Fruit fly (Drosophila melanogaster) Kc167 (cell line): ENCODE data around the gene CG9101.

ENCODE experiments used
- Myc ChIP-seq: fragments of >200 bp; optimal IDR thresholded peaks from 2 replicates; lab custom pipeline; 2017; ENCODE audit warnings: missing external identifiers
- Sin3A ChIP-seq: fragments of >200 bp; optimal IDR thresholded peaks from 2 replicates; lab custom pipeline; 2018; ENCODE audit warnings: missing external identifiers
- h ChIP-seq: fragments of >200 bp; optimal IDR thresholded peaks from 3 replicates; lab custom pipeline; 2018; ENCODE audit warnings: missing external identifiers
- insv ChIP-seq: fragments of >200 bp; optimal IDR thresholded peaks from 3 replicates; lab custom pipeline; 2018; ENCODE audit warnings: missing external identifiers
- psq ChIP-seq: fragments of >200 bp; optimal IDR thresholded peaks from 2 replicates; lab custom pipeline; 2017; ENCODE audit warnings: missing external identifiers
- ttk ChIP-seq: sonication (Bioruptor generic); optimal IDR thresholded peaks from 2 replicates; lab custom pipeline; 2017; ENCODE audit warnings: missing external identifiers

CG9101 gene

dm6 chrX:15229775-15230174 lies at the start of gene CG9101:
TSS of gene CG9101 (minus strand) at chrX:15229875.
- TF ChIP-seq Myc (lab: Kevin White, UChicago) (no peak), ttk (lab: Kevin White, UChicago) (no peak), Sin3A (lab: Kevin White, UChicago) (no peak), h (no peak), insv (lab: Kevin White, UChicago) (no peak), psq (lab: Kevin White, UChicago) (no peak)

DNA sequence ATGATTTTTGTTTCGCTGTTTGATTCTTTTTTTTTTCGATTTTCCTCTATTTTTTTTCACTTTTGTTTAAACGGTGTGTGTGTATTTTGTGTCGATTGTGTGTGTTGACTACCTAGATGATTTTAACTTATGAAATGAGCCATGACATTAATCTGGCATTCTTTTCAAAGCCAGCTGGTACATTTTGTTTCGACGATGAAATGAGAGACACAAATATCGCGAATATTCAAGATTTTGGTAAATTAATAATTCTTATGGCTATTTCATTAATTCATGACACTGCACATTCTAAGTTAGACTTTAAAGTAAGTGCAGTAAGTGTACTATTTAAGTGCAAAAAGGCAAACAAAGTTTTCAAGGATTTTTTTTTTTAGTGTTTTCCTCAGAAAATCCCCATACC lies 42.6 kb upstream of the CG9101 start, which contains the start of gene CG9106:
TSS of gene CG9106 (minus strand) at position 101 of the 400 bp plus-strand sequence.
- no peak for TF ChIP-seq ttk (lab: Kevin White, UChicago)

DNA sequence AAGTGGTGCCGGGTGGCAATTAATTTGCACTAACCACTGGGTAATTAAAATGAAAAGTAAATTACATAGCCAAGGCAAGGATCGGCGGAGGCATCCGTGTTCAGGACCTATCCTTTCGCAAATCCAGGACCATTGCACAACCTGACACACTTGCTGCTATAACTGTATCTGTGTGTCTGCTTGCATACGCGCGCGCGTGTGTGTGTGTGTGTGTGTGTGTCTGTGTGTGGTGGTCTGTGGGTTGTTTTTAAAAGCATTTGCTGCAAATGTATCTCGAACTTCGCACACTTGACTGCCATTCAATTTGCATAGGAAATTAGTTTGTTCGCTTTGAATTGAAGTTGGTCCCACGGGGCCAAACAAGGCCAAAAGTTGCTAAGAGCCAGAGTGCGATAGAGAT lies 29.6 kb upstream of the CG9101 start:
- no peak for TF ChIP-seq insv (lab: Kevin White, UChicago)
- no peak for TF ChIP-seq ttk (lab: Kevin White, UChicago)
- TF ChIP-seq Myc (lab: Kevin White, UChicago): no peak
- TF ChIP-seq psq (lab: Kevin White, UChicago): no peak

DNA sequence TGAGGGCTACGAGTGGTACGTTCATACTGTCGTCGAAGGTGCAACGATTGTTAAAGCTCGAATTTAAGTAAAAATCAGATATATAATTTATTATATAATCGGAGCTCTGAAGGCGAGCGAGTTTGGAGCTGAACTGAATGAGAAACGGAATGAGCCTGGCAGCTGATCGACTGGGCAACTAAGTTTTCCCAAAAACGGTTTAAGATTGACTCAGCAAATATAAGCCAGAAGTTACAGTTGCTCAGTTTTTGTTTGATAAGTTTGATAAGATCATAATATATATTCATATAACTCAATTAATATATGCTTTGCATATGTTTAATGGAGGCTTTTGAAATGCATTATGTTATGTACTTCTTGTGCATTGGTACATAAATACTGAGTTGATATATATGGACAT lies 15.1 kb upstream of the CG9101 start, which contains the start of gene PPYR1:
TSS of gene PPYR1 (minus strand) at position 101 of the 400 bp plus-strand sequence.
- TF ChIP-seq Sin3A (lab: Kevin White, UChicago) (no peak), Myc (lab: Kevin White, UChicago) (no peak), ttk (lab: Kevin White, UChicago) (no peak), psq (lab: Kevin White, UChicago) (no peak), insv (lab: Kevin White, UChicago) (no peak), h (no peak)

- TF ChIP-seq insv (lab: Kevin White, UChicago) (no peak), psq (lab: Kevin White, UChicago) (no peak), ttk (lab: Kevin White, UChicago) (no peak), Sin3A (lab: Kevin White, UChicago) (no peak), h (no peak), Myc (lab: Kevin White, UChicago) (no peak)
Observed at dm6 chrX:15235252-15235651, 5.6 kb upstream of the CG9101 start.

DNA sequence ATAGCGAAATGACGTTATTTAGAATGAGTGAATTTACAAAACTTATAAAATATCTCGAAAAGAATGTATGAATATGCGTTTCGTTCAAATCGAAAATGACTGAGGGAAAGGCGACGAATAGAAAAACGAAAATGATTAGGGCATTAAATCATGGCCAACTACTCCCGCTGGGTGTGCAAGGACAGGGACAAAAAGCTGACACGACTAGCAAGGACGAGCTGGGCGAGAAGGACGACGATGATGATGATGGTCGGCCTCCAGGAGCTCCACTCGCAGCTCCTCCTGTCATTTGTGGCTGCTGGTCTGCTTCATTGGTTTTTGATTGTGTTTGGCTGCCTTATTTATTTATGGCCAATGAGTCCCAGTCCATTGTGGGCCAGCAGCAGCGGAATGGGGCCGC lies 6.2 kb downstream of the CG9101 start, which contains the start of gene CG43076:
TSS of gene CG43076 (minus strand) at position 101 of the 400 bp plus-strand sequence.
- no peak for TF ChIP-seq insv (lab: Kevin White, UChicago)
- TF ChIP-seq Sin3A (lab: Kevin White, UChicago): no peak
- no peak for TF ChIP-seq Myc (lab: Kevin White, UChicago)
- TF ChIP-seq ttk (lab: Kevin White, UChicago): no peak
- TF ChIP-seq psq (lab: Kevin White, UChicago): no peak
- TF ChIP-seq h: no peak

DNA sequence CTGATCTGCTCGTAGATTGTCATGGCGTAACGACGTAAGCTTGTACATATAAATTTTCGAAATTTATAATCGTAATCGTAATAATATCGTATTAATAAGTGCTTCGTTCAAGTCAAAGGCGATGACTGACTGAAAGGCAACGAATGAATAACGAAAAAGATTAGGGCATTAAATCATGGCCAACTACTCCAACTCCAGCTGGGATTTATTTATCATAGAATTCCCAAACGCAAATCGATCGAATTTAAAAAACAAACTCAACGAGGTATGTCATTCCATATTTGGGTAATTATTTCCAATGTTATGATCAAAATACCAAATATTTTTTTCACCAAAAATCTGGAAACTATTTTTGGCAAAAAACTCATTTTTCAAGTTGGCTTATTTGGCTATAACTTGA lies 8.6 kb downstream of the CG9101 start, which contains the start of gene CG43075:
TSS of gene CG43075 (minus strand) at position 101 of the 400 bp plus-strand sequence.
- TF ChIP-seq insv (lab: Kevin White, UChicago) (no peak), h (no peak), psq (lab: Kevin White, UChicago) (no peak)

- TF ChIP-seq Sin3A (lab: Kevin White, UChicago) (no peak), psq (lab: Kevin White, UChicago) (no peak), ttk (lab: Kevin White, UChicago) (no peak), insv (lab: Kevin White, UChicago) (no peak), h (no peak), Myc (lab: Kevin White, UChicago) (no peak)
Observed at dm6 chrX:15216048-15216447, 13.6 kb downstream of the CG9101 start.

DNA sequence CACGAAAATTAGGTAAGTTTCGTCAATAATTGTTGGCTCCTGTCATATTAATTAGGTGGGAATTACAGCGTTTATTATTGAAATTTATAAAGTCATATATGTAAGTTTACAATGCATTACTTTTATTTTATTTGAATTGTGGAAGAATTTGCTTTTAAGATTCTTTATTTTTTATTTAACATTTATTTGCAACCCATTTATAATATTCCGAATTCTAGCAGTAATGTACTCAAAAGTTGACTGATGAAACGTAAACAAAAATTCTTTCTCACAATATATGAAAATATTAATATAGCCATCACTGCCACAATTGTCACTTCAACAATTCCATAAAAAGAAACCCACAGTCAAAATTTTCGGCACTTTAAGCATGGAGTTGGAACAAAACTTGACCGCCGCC lies 19.6 kb downstream of the CG9101 start, which contains the start of gene CG5662:
TSS of gene CG5662 (plus strand) at position 301 of the 400 bp plus-strand sequence.
- no peak for TF ChIP-seq insv (lab: Kevin White, UChicago)
- TF ChIP-seq psq (lab: Kevin White, UChicago): no peak
- no peak for TF ChIP-seq Sin3A (lab: Kevin White, UChicago)
- no peak for TF ChIP-seq h
- TF ChIP-seq ttk (lab: Kevin White, UChicago): no peak
- no peak for TF ChIP-seq Myc (lab: Kevin White, UChicago)

- no peak for TF ChIP-seq Sin3A (lab: Kevin White, UChicago)
- TF ChIP-seq ttk (lab: Kevin White, UChicago): no peak
Observed at dm6 chrX:15206536-15206935, 23.1 kb downstream of the CG9101 start, which contains the start of gene CG32588. TSS of gene CG32588 (minus strand) at chrX:15206636.

DNA sequence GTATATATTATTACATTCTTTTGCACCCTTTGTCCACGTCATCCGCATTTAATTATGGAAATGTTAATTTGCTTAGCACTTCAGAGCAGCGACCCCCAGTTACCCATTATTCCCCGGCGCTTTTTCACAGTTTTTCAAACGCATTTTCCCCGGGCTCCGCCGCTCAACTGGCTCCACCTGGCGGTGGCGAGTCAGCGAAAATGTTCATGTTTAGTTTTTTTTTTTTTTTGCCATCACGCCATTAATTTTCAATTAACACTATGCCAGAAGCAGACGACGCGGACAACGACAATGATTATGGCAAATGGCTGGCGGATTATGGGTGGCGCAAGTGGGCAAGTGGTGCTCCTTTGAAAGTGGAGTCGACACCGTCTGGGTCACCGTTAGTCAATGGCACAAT lies 26.0 kb downstream of the CG9101 start:
- TF ChIP-seq ttk (lab: Kevin White, UChicago) (no peak), h (no peak), Sin3A (lab: Kevin White, UChicago) (no peak), psq (lab: Kevin White, UChicago) (no peak), insv (lab: Kevin White, UChicago) (no peak), Myc (lab: Kevin White, UChicago) (no peak)

DNA sequence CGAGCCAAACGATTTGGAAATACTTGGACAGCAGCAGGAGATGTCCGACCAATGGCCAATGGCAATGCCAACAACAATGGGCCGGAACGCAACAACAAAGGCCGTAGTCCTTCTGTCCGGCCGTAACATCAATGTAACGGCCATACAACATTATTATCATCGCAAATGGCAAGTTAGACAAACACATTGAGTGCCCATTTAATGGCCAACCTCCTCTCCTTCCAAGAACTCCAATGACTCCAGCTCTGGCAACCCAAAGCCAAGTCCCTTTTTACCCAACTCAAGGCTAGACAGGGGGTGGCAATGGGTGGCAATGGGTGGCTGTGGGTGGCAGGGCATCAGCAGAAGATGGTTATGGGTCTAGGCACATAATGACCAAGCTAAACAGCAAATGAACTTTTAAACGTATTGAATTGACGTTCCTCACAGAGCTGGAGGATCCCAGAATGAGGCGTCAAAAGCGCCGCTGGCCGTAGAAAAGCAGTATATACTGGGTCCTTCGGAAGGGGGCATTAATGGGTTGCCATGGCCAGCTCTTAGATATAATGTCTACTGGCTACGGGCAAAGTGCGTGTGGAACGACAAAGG lies 29.7 kb downstream of the CG9101 start:
- TF ChIP-seq ttk (lab: Kevin White, UChicago) (no peak), Sin3A (lab: Kevin White, UChicago) (no peak), psq (lab: Kevin White, UChicago) (no peak), Myc (lab: Kevin White, UChicago) (no peak), h (no peak), insv (lab: Kevin White, UChicago) (no peak)
